Worm (Caenorhabditis elegans) whole organism, midembryonic: ENCODE data around the gene idhg-1.

Source experiments
- cog-1 ChIP-seq: sonication (generic microtip); optimal IDR thresholded peaks from 2 replicates; lab custom pipeline; 2016; ENCODE audit warnings: missing genetic modification characterization, missing compliant biosample characterization
- flt-1 ChIP-seq: fragments of 200-800 bp; sonication (Bioruptor generic); IDR thresholded peaks from 2 replicates; pipeline ENCODE4 v1.3.6; 2022; ENCODE audit warnings: missing genetic modification characterization, missing compliant biosample characterization
- med-1 ChIP-seq: sonication (generic microtip); optimal IDR thresholded peaks from 2 replicates; lab custom pipeline; 2017; ENCODE audit warnings: missing genetic modification characterization, mild to moderate bottlenecking, missing compliant biosample characterization, antibody characterized with exemption, missing genetic modification reagents; ENCODE audit not compliant: insufficient read depth
- tab-1 ChIP-seq: fragments of 200-800 bp; sonication (Bioruptor generic); IDR thresholded peaks from 2 replicates; pipeline ENCODE4 v1.3.6; 2022; ENCODE audit warnings: missing genetic modification characterization, missing compliant biosample characterization

ce11 chrIII:4519410-4519809, 49.2 kb upstream of the idhg-1 start:
- TF ChIP-seq tab-1 (GFP tag; lab: Robert Waterston, UW): no peak
- no peak for TF ChIP-seq flt-1 (GFP tag; lab: Robert Waterston, UW)
- no peak for TF ChIP-seq cog-1 (tag; lab: Kevin White, UChicago)
- no peak for TF ChIP-seq med-1 (GFP tag; lab: Kevin White, UChicago)
